Fruit fly (Drosophila melanogaster): ENCODE measurements around the gene CG14182.

Gene CG14182

DNA sequence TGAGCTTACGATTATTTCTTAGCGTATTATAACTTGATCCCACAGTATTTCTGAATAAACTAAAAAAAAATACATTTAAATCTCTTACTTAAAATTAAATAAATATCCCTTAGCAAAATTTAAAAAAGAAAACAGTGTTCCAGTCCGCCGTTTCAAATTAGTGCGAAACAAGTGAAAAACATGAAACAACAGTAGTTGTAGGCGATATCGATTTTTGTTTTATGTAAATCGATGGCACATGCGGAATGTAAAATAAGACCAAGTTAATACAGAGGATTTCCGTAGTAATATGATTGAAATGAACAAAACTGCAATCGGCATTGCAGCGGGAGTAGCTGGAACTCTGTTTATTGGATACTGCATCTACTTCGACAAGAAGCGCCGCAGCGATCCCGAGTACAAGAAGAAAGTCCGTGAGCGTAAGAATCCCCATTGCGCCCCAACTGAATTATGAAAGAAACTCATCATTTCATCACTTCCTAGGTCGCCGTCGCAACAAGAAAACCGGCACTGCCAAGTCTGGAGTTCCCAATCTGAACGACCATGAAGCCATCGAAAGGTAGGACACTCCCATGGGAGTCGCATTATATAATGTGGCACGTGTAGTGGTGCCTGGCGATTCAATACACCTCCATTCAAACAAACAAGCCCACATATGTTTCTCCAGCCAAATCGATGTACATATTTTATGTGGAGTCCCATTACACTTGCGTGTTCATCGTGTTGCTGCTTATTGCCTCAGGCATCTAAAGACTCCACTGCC is 21.4 kb upstream of the CG14182 start:
- TF ChIP-seq Mio (GFP tag; optimal IDR thresholded peaks at IDR 0.05): no peak
- TF ChIP-seq woc (GFP tag; optimal IDR thresholded peaks at IDR 0.05): peak; percentile 56
- peak; percentile 41 for TF ChIP-seq fru (GFP tag; optimal IDR thresholded peaks at IDR 0.05)
- TF ChIP-seq OdsH (GFP tag; optimal IDR thresholded peaks at IDR 0.05): no peak
- no peak for TF ChIP-seq pan (optimal IDR thresholded peaks at IDR 0.05)
- no peak for TF ChIP-seq rgr (GFP tag; optimal IDR thresholded peaks at IDR 0.05)
- TF ChIP-seq Dif (GFP tag; optimal IDR thresholded peaks at IDR 0.05; ENCODE audit: partially characterized antibody): no peak
- no peak for TF ChIP-seq CG9705 (GFP tag; optimal IDR thresholded peaks at IDR 0.05)

dm6 chr3L:20000081-20000736 is 20.6 kb upstream of the CG14182 start, which contains the start of the genes Tom20 and Gabat:
Gene Tom20 (plus strand): TSS chr3L:20000644.
Gene Gabat (minus strand): TSS chr3L:20000686.
- no peak for TF ChIP-seq jim (GFP tag; optimal IDR thresholded peaks at IDR 0.05)
- TF ChIP-seq h (GFP tag; optimal IDR thresholded peaks at IDR 0.05): no peak
- no peak for TF ChIP-seq Jra (GFP tag; optimal IDR thresholded peaks at IDR 0.05)
- TF ChIP-seq Dfd (GFP tag; optimal IDR thresholded peaks at IDR 0.05): no peak
- TF ChIP-seq CG9705 (GFP tag; optimal IDR thresholded peaks at IDR 0.05): no peak

- TF ChIP-seq Sp1 (GFP tag; optimal IDR thresholded peaks at IDR 0.05) (no peak), Vsx2 (GFP tag; optimal IDR thresholded peaks at IDR 0.05; ENCODE audit: partially characterized antibody) (no peak), Hnf4 (GFP tag; optimal IDR thresholded peaks at IDR 0.05) (no peak), HLH106 (tag; optimal IDR thresholded peaks at IDR 0.05) (no peak), Hr78 (GFP tag; optimal IDR thresholded peaks at IDR 0.05) (no peak), foxo (GFP tag; optimal IDR thresholded peaks at IDR 0.05) (no peak)
These were observed 14.4 kb upstream of the CG14182 start for dm6 chr3L:19994015-19994414.

- TF ChIP-seq brk (GFP tag; optimal IDR thresholded peaks at IDR 0.05) (peak; percentile 30), CG9705 (GFP tag; optimal IDR thresholded peaks at IDR 0.05) (peak; percentile 22), Jra (GFP tag; optimal IDR thresholded peaks at IDR 0.05) (peak; percentile 46), tai (GFP tag; optimal IDR thresholded peaks at IDR 0.05) (peak; percentile 5), sage (GFP tag; optimal IDR thresholded peaks at IDR 0.05) (no peak), Hnf4 (GFP tag; optimal IDR thresholded peaks at IDR 0.05) (no peak), Mio (GFP tag; optimal IDR thresholded peaks at IDR 0.05) (no peak), Hr83 (GFP tag; optimal IDR thresholded peaks at IDR 0.05; ENCODE audit: poor library complexity, severe bottlenecking) (peak; percentile 3), Rel (GFP tag; optimal IDR thresholded peaks at IDR 0.05) (no peak), Rel (tag; optimal IDR thresholded peaks at IDR 0.05) (no peak), h (GFP tag; optimal IDR thresholded peaks at IDR 0.05) (peak; percentile 29)
These were observed 12.2 kb upstream of the CG14182 start, which contains the start of the genes CG7646 and Nca for dm6 chr3L:19991714-19992231. Gene CG7646 (plus strand): TSS chr3L:19991887. Gene Nca (plus strand): TSS chr3L:19991887.

dm6 chr3L:19991120-19991519 is 11.5 kb upstream of the CG14182 start, which contains the start of gene fln:
Gene fln (minus strand): TSS chr3L:19991220.
- TF ChIP-seq lola (GFP tag; optimal IDR thresholded peaks at IDR 0.05): no peak
- no peak for TF ChIP-seq dmrt93B (GFP tag; optimal IDR thresholded peaks at IDR 0.05)
- no peak for TF ChIP-seq Abd-B (GFP tag; optimal IDR thresholded peaks at IDR 0.05)
- TF ChIP-seq br (GFP tag; optimal IDR thresholded peaks at IDR 0.05): no peak
- TF ChIP-seq CG9705 (GFP tag; optimal IDR thresholded peaks at IDR 0.05): no peak
- no peak for TF ChIP-seq GATAd (GFP tag; optimal IDR thresholded peaks at IDR 0.05)
- TF ChIP-seq Vsx2 (GFP tag; optimal IDR thresholded peaks at IDR 0.05; ENCODE audit: partially characterized antibody): no peak
- TF ChIP-seq woc (GFP tag; optimal IDR thresholded peaks at IDR 0.05): no peak
- TF ChIP-seq sv (GFP tag; optimal IDR thresholded peaks at IDR 0.05): no peak

Measured in whole organism, wandering third instar larva.